Fruit fly (Drosophila melanogaster): Measurements from ENCODE around the gene Arpc3B.

The Arpc3B gene

DNA sequence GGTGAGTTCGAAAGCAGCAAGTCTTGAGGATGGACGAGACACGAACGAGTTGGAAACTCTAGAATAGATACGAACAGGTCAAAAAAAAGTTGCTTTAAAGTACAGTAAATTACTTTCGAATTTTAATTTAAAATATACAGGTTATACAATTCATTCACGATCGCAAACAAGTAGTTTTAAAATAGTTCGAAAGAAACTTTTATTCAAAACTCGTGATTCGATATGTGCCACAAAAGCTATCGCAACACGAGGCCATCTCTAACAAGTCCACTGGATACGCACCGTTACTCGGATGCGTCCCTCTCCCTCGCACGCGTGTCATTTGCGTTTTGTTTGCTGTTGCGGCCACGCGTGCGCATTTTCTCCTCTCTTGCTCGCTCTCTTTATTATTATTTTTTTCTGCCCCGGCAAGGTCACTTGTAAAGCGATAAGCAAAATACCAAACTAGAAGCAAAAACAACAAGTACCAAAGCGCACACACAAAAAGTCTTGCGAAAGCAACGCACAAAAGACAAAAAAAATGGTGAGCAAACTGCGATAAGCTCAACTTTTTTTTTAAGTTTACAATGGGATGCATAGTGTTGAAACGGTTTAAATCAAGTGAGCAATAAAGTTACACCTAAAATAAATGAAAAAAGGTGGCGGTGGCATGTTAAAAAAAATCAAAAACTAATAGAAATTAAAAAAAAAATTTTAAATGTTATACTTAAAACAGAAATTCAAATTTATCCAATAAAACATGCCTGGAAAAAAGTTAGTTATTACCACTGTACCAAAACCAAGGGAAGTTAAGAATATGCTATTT is 19.6 kb upstream of the Arpc3B start (continued):
- TF ChIP-seq Hr51 (GFP tag; optimal IDR thresholded peaks at IDR 0.05) (peak; percentile 23 to 80), Deaf1 (tag; optimal IDR thresholded peaks at IDR 0.05) (peak; percentile 48), gsb (GFP tag; IDR thresholded peaks at IDR 0.05) (peak; percentile 37; the same call in 1 of the 2 replicates), CG9609 (GFP tag; optimal IDR thresholded peaks at IDR 0.05) (no peak), CG4617 (GFP tag; optimal IDR thresholded peaks at IDR 0.05; ENCODE audit: borderline replicate concordance) (no peak), vnd (GFP tag; IDR thresholded peaks at IDR 0.05; ENCODE audit: partially characterized antibody) (peak; percentile 92), CG11504 (tag; optimal IDR thresholded peaks at IDR 0.05) (peak; percentile 78), wor (GFP tag; IDR thresholded peaks at IDR 0.05) (peak; percentile 46), CG5180 (GFP tag; optimal IDR thresholded peaks at IDR 0.05) (peak; percentile 54), klu (GFP tag; IDR thresholded peaks at IDR 0.05) (no peak), CG32532 (GFP tag; IDR thresholded peaks at IDR 0.05) (peak; percentile 78), Meics (GFP tag; optimal IDR thresholded peaks at IDR 0.05) (peak; percentile 81), CG17359 (tag; optimal IDR thresholded peaks at IDR 0.05) (peak; percentile 71), CG10979 (tag; optimal IDR thresholded peaks at IDR 0.05) (peak; percentile 54), ATbp (GFP tag; optimal IDR thresholded peaks at IDR 0.05) (no peak), knrl (GFP tag; IDR thresholded peaks at IDR 0.05; ENCODE audit: partially characterized antibody) (peak; percentile 87; the same call in 2 of the 3 replicates), CG10366 (GFP tag; IDR thresholded peaks at IDR 0.05) (peak; percentile 73), pnt (GFP tag; optimal IDR thresholded peaks at IDR 0.05) (peak; percentile 36), CG12071 (GFP tag; optimal IDR thresholded peaks at IDR 0.05) (no peak), CG7786 (GFP tag; optimal IDR thresholded peaks at IDR 0.05) (peak; percentile 13), CG7372 (GFP tag; IDR thresholded peaks at IDR 0.05) (peak; percentile 71), gt (GFP tag; IDR thresholded peaks at IDR 0.05) (no peak), CG6175 (GFP tag; IDR thresholded peaks at IDR 0.05) (peak; percentile 21; the same call in 1 of the 3 replicates), D (optimal IDR thresholded peaks at IDR 0.05) (no peak), D (GFP tag; optimal IDR thresholded peaks at IDR 0.05) (peak; percentile 42), CG12104 (GFP tag; optimal IDR thresholded peaks at IDR 0.05) (peak; percentile 10), Sin3A (optimal IDR thresholded peaks at IDR 0.05) (no peak), CG12769 (tag; optimal IDR thresholded peaks at IDR 0.05) (peak; percentile 54), Dll (GFP tag; IDR thresholded peaks at IDR 0.05; ENCODE audit: partially characterized antibody) (peak; percentile 98), Nf-YB (GFP tag; optimal IDR thresholded peaks at IDR 0.05) (peak; percentile 31), Fer2 (tag; optimal IDR thresholded peaks at IDR 0.05) (peak; percentile 45), CG17568 (GFP tag; optimal IDR thresholded peaks at IDR 0.05) (peak; percentile 70), zfh1 (GFP tag; IDR thresholded peaks at IDR 0.05) (peak; percentile 65; the same call in 2 of the 3 replicates), chn (GFP tag; optimal IDR thresholded peaks at IDR 0.05) (peak; percentile 34), shn (GFP tag; optimal IDR thresholded peaks at IDR 0.05) (peak; percentile 10), eyg (GFP tag; optimal IDR thresholded peaks at IDR 0.05) (peak; percentile 21), sima (GFP tag; optimal IDR thresholded peaks at IDR 0.05) (no peak), Dek (tag; optimal IDR thresholded peaks at IDR 0.05) (peak; percentile 47), lab (GFP tag; optimal IDR thresholded peaks at IDR 0.05) (peak; percentile 87), ken (GFP tag; IDR thresholded peaks at IDR 0.05) (peak; percentile 62; the same call in 2 of the 3 replicates), CG15514 (GFP tag; optimal IDR thresholded peaks at IDR 0.05) (peak; percentile 55), Poxn (GFP tag; IDR thresholded peaks at IDR 0.05) (no peak), dmrt11E (tag; optimal IDR thresholded peaks at IDR 0.05) (peak; percentile 41), Max (GFP tag; optimal IDR thresholded peaks at IDR 0.05) (peak; percentile 9), Ets65A (GFP tag) (peak; percentile 4), CG4730 (GFP tag; IDR thresholded peaks at IDR 0.05) (peak; percentile 62), chm (GFP tag; IDR thresholded peaks at IDR 0.05) (peak; percentile 40; the same call in 1 of the 2 replicates), CG1647 (GFP tag; optimal IDR thresholded peaks at IDR 0.05) (no peak), CG10565 (GFP tag; optimal IDR thresholded peaks at IDR 0.05) (no peak)

Measured in whole organism, embryonic.